Worm (Caenorhabditis elegans): ENCODE measurements around the gene gon-1.

gon-1 gene

ce11 chrIV:9953333-9953732, at the start of gene gon-1:
Gene gon-1, minus strand, starts transcription at chrIV:9953433.
- no peak for TF ChIP-seq ztf-23 (GFP tag; IDR thresholded peaks at IDR 0.05)
- TF ChIP-seq cog-1 (tag; optimal IDR thresholded peaks at IDR 0.05): no peak
- TF ChIP-seq tab-1 (GFP tag; IDR thresholded peaks at IDR 0.05): no peak
- no peak for TF ChIP-seq T22C8.4 (GFP tag; IDR thresholded peaks at IDR 0.05)
- no peak for TF ChIP-seq med-1 (GFP tag; optimal IDR thresholded peaks at IDR 0.05; ENCODE audit: insufficient read depth)
- no peak for TF ChIP-seq klf-2 (GFP tag; conservative IDR thresholded peaks at IDR 0.05)
- TF ChIP-seq ztf-29 (GFP tag; IDR thresholded peaks at IDR 0.05): no peak
- TF ChIP-seq flt-1 (GFP tag; IDR thresholded peaks at IDR 0.05): no peak
- TF ChIP-seq ref-1 (GFP tag; conservative IDR thresholded peaks at IDR 0.05): no peak

DNA sequence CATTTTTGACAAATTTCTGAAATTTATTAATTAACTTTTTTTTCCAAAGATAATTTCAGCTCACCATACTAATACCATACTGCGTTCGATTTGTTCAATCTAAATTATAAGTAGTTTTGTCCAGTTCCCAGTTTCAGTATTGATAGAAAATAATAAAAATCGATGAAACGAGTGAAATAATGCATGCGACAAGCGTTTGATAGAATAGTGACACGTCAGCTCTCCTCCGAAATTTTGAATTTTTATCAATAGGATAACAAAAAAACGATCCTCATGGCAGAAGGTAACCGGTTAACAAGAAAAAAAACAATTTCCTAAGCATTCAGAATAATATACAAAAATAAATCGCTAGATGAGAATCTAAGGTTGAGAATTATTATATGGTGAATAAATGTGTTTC, 48.5 kb upstream of the gon-1 start, which contains the start of gene C47E12.3:
TSS of gene C47E12.3 (minus strand) at position 101 of the 400 bp plus-strand sequence.
- no peak for TF ChIP-seq ref-1 (GFP tag; conservative IDR thresholded peaks at IDR 0.05)
- TF ChIP-seq T22C8.4 (GFP tag; IDR thresholded peaks at IDR 0.05): no peak
- TF ChIP-seq tab-1 (GFP tag; IDR thresholded peaks at IDR 0.05): no peak
- TF ChIP-seq flt-1 (GFP tag; IDR thresholded peaks at IDR 0.05): no peak
- TF ChIP-seq ztf-23 (GFP tag; IDR thresholded peaks at IDR 0.05): no peak
- TF ChIP-seq ztf-29 (GFP tag; IDR thresholded peaks at IDR 0.05): no peak
- no peak for TF ChIP-seq klf-2 (GFP tag; conservative IDR thresholded peaks at IDR 0.05)
- TF ChIP-seq med-1 (GFP tag; optimal IDR thresholded peaks at IDR 0.05; ENCODE audit: insufficient read depth): no peak
- TF ChIP-seq cog-1 (tag; optimal IDR thresholded peaks at IDR 0.05): no peak

ce11 chrIV:9998487-9999218, 45.4 kb upstream of the gon-1 start, which contains the start of gene pyp-1:
Gene pyp-1, minus strand, starts transcription at chrIV:9998925.
- TF ChIP-seq cog-1 (tag; optimal IDR thresholded peaks at IDR 0.05) (no peak), med-1 (GFP tag; optimal IDR thresholded peaks at IDR 0.05; ENCODE audit: insufficient read depth) (no peak), ztf-29 (GFP tag; IDR thresholded peaks at IDR 0.05) (no peak), ztf-23 (GFP tag; IDR thresholded peaks at IDR 0.05) (no peak), flt-1 (GFP tag; IDR thresholded peaks at IDR 0.05) (no peak), klf-2 (GFP tag; conservative IDR thresholded peaks at IDR 0.05) (no peak), T22C8.4 (GFP tag; IDR thresholded peaks at IDR 0.05) (no peak)

ce11 chrIV:9994895-9995394, 41.7 kb upstream of the gon-1 start, which contains the start of gene uba-1:
Gene uba-1, minus strand, starts transcription at chrIV:9994945.
- TF ChIP-seq tab-1 (GFP tag; IDR thresholded peaks at IDR 0.05): no peak
- no peak for TF ChIP-seq cog-1 (tag; optimal IDR thresholded peaks at IDR 0.05)
- no peak for TF ChIP-seq klf-2 (GFP tag; conservative IDR thresholded peaks at IDR 0.05)
- no peak for TF ChIP-seq T22C8.4 (GFP tag; IDR thresholded peaks at IDR 0.05)
- no peak for TF ChIP-seq ref-1 (GFP tag; conservative IDR thresholded peaks at IDR 0.05)
- TF ChIP-seq ztf-23 (GFP tag; IDR thresholded peaks at IDR 0.05): no peak
- TF ChIP-seq ztf-29 (GFP tag; IDR thresholded peaks at IDR 0.05): no peak
- TF ChIP-seq med-1 (GFP tag; optimal IDR thresholded peaks at IDR 0.05; ENCODE audit: insufficient read depth): no peak
- no peak for TF ChIP-seq flt-1 (GFP tag; IDR thresholded peaks at IDR 0.05)

DNA sequence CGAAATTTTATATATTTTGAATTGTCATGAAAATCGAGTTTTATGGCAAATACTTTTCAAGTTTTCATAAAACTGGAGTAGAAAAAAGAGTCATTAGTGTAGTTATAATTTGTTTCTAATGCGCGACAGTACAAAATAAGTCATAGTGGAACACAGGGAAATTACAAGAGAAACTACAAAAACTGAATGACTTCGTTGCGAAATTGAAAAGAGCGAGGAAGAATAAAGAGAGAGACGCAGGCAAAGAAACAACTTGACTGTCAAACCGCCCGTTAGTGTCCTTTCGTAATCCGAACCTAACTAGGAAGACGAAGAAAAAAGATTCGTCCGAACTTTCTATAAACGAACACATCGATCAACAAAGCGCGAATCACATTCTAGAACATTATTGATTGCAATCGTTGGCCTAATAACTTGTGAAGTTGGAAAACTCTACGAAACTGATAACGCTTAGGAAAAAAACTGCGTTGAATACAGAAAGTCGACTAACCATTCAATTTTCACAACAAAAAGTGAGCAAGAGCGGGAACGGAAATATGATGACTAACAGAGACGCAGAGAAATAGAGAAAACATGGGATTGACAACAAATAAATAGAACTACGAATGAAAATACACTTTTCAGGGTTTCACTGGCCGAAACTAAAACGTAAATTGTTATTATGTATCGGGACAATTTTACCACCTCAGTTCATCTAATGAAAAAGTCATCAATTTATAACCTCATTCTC, 40.3 kb upstream of the gon-1 start:
- TF ChIP-seq ztf-23 (GFP tag; IDR thresholded peaks at IDR 0.05) (no peak), klf-2 (GFP tag; conservative IDR thresholded peaks at IDR 0.05) (no peak), ztf-29 (GFP tag; IDR thresholded peaks at IDR 0.05) (no peak), tab-1 (GFP tag; IDR thresholded peaks at IDR 0.05) (no peak), med-1 (GFP tag; optimal IDR thresholded peaks at IDR 0.05; ENCODE audit: insufficient read depth) (no peak), flt-1 (GFP tag; IDR thresholded peaks at IDR 0.05) (no peak), T22C8.4 (GFP tag; IDR thresholded peaks at IDR 0.05) (no peak), cog-1 (tag; optimal IDR thresholded peaks at IDR 0.05) (no peak), ref-1 (GFP tag; conservative IDR thresholded peaks at IDR 0.05) (no peak)

DNA sequence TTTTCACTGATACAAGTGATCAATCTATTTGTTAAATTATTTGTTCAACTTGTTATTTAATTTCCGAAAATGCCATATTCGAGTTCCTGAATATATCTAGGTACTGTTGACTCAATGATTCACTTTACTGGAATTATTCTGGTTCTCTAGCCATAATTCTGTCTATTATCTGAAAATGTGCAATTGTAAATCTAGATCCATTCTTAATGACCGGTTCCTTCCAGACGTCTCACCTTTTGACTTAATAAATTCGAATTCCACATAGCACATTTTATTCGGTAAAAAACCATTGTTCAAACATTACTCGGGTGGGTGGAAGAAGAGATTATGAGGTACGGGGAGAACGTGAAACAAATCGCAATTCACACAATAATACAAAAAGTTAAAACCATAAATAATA, 36.2 kb upstream of the gon-1 start:
- TF ChIP-seq klf-2 (GFP tag; conservative IDR thresholded peaks at IDR 0.05) (no peak), ztf-29 (GFP tag; IDR thresholded peaks at IDR 0.05) (no peak), flt-1 (GFP tag; IDR thresholded peaks at IDR 0.05) (no peak), T22C8.4 (GFP tag; IDR thresholded peaks at IDR 0.05) (no peak), med-1 (GFP tag; optimal IDR thresholded peaks at IDR 0.05; ENCODE audit: insufficient read depth) (no peak)

DNA sequence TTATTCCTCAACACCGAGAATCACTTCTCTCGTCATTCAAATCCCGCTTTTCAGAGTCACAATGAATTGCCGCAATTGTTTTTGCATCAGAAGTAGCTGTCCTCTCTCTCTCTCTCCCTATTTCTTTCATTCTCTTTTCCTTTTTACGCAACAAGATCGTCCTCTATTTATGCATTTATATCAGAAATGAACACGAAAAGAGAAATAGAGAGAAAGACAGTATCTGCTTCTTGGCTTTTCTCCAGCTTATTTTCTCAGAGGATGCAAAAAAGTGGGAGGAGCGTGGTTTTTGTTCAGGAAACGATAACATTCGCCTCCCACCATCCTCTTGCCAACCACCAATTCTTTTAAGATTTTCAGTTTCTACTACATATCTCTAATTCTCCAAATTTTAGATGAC, 29.7 kb upstream of the gon-1 start, which contains the start of gene mam-2:
TSS of gene mam-2 (plus strand) at position 301 of the 400 bp plus-strand sequence.
- TF ChIP-seq med-1 (GFP tag; optimal IDR thresholded peaks at IDR 0.05; ENCODE audit: insufficient read depth): no peak
- no peak for TF ChIP-seq ref-1 (GFP tag; conservative IDR thresholded peaks at IDR 0.05)
- no peak for TF ChIP-seq cog-1 (tag; optimal IDR thresholded peaks at IDR 0.05)
- TF ChIP-seq ztf-23 (GFP tag; IDR thresholded peaks at IDR 0.05): no peak
- no peak for TF ChIP-seq T22C8.4 (GFP tag; IDR thresholded peaks at IDR 0.05)
- no peak for TF ChIP-seq tab-1 (GFP tag; IDR thresholded peaks at IDR 0.05)
- TF ChIP-seq ztf-29 (GFP tag; IDR thresholded peaks at IDR 0.05): no peak
- TF ChIP-seq klf-2 (GFP tag; conservative IDR thresholded peaks at IDR 0.05): no peak
- TF ChIP-seq flt-1 (GFP tag; IDR thresholded peaks at IDR 0.05): no peak

ce11 chrIV:9982226-9982794, 29.1 kb upstream of the gon-1 start, which contains the start of gene rrp-1:
Gene rrp-1, minus strand, starts transcription at chrIV:9982276.
- TF ChIP-seq tab-1 (GFP tag; IDR thresholded peaks at IDR 0.05): no peak
- no peak for TF ChIP-seq T22C8.4 (GFP tag; IDR thresholded peaks at IDR 0.05)

DNA sequence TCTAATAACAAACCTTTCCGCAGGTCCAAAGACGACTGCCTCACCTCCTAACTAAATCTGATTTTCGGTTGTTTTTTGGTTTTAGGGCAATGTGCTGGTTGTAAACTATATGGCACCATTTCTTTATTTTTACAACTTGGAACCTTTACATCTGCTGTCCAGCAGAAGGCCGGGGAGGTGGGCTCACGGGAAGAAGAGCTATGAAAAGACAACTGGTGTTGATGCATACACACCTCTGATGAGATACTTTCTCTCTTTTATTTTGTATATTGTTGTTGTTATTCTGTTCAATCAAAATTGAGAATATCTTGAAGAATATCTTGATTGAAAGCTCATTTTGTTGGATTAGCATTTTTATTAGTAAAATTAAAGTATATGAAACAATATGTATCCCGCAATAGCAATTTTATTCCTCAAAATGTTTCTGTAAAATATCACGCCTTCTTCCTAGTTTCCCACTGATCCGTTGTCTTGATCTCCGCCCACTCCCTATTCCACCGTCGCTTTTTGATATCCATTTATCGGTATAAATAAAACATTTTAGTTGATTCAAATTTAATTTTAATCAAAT, 24.5 kb upstream of the gon-1 start, which contains the start of gene dhp-2:
TSS of gene dhp-2 (plus strand) at position 521 of the 571 bp plus-strand sequence.
- TF ChIP-seq tab-1 (GFP tag; IDR thresholded peaks at IDR 0.05) (no peak), T22C8.4 (GFP tag; IDR thresholded peaks at IDR 0.05) (no peak), ztf-23 (GFP tag; IDR thresholded peaks at IDR 0.05) (no peak), cog-1 (tag; optimal IDR thresholded peaks at IDR 0.05) (no peak), med-1 (GFP tag; optimal IDR thresholded peaks at IDR 0.05; ENCODE audit: insufficient read depth) (no peak), flt-1 (GFP tag; IDR thresholded peaks at IDR 0.05) (no peak), ref-1 (GFP tag; conservative IDR thresholded peaks at IDR 0.05) (no peak), klf-2 (GFP tag; conservative IDR thresholded peaks at IDR 0.05) (no peak), ztf-29 (GFP tag; IDR thresholded peaks at IDR 0.05) (no peak)

Data from whole organism, midembryonic.